Fruit fly (Drosophila melanogaster): ENCODE measurements around the gene Inx2.

The Inx2 gene

dm6 chrX:6982054-6982453 lies 16.4 kb upstream of the Inx2 start (continued):
- no peak for TF ChIP-seq p53 (GFP tag; optimal IDR thresholded peaks at IDR 0.05)
- 0 out of 2 replicates have a peak, but pooled peaks have one; percentile 16 for TF ChIP-seq ranshi (GFP tag; IDR thresholded peaks at IDR 0.05)
- peak; percentile 41 for TF ChIP-seq lab (GFP tag; optimal IDR thresholded peaks at IDR 0.05)
- peak; percentile 62; the same call in 1 of the 2 replicates for TF ChIP-seq CG17328 (GFP tag; IDR thresholded peaks at IDR 0.05)
- no peak for TF ChIP-seq BtbVII (GFP tag; optimal IDR thresholded peaks at IDR 0.05)
- TF ChIP-seq dmrt11E (tag; optimal IDR thresholded peaks at IDR 0.05): peak; percentile 66
- peak; percentile 42; the same call in 1 of the 3 replicates for TF ChIP-seq CG11695 (GFP tag; IDR thresholded peaks at IDR 0.05)
- no peak for TF ChIP-seq rib (GFP tag; IDR thresholded peaks at IDR 0.05)
- TF ChIP-seq jing (GFP tag; optimal IDR thresholded peaks at IDR 0.05): peak; percentile 3
- TF ChIP-seq CG17912 (GFP tag; optimal IDR thresholded peaks at IDR 0.05): no peak
- peak; percentile 25 for TF ChIP-seq zen (tag; optimal IDR thresholded peaks at IDR 0.05)
- TF ChIP-seq hth (optimal IDR thresholded peaks at IDR 0.05): no peak
- TF ChIP-seq Hsf (GFP tag; optimal IDR thresholded peaks at IDR 0.05): peak; percentile 42
- TF ChIP-seq NK7.1 (GFP tag; optimal IDR thresholded peaks at IDR 0.05): peak; percentile 28
- no peak for TF ChIP-seq maf-S (GFP tag; optimal IDR thresholded peaks at IDR 0.05)
- TF ChIP-seq Trl (optimal IDR thresholded peaks at IDR 0.05): peak in 1 of 2 experiments; percentile 55
- no peak for TF ChIP-seq Trl (GFP tag; optimal IDR thresholded peaks at IDR 0.05)
- TF ChIP-seq CG10147 (GFP tag; optimal IDR thresholded peaks at IDR 0.05): peak; percentile 5
- peak; percentile 2 for TF ChIP-seq CG4707 (GFP tag; optimal IDR thresholded peaks at IDR 0.05)
- no peak for TF ChIP-seq bcd (GFP tag; optimal IDR thresholded peaks at IDR 0.05)
- TF ChIP-seq CG3847 (GFP tag; IDR thresholded peaks at IDR 0.05): no peak
- peak; percentile 0 for TF ChIP-seq Sry-β (GFP tag; optimal IDR thresholded peaks at IDR 0.05)
- TF ChIP-seq Bteb2 (GFP tag; optimal IDR thresholded peaks at IDR 0.05): no peak
- peak; percentile 25 for TF ChIP-seq CG9727 (GFP tag; optimal IDR thresholded peaks at IDR 0.05)
- peak; percentile 19 for TF ChIP-seq CG13424 (tag; optimal IDR thresholded peaks at IDR 0.05)
- TF ChIP-seq mam (GFP tag; optimal IDR thresholded peaks at IDR 0.05): no peak
- peak; percentile 34; the same call in 1 of the 2 replicates for TF ChIP-seq vvl (GFP tag; IDR thresholded peaks at IDR 0.05)
- peak; percentile 5 for TF ChIP-seq CG7556 (GFP tag; optimal IDR thresholded peaks at IDR 0.05)
- TF ChIP-seq nmo (GFP tag; optimal IDR thresholded peaks at IDR 0.05): peak; percentile 39
- TF ChIP-seq gsb-n (tag; optimal IDR thresholded peaks at IDR 0.05): peak; percentile 30

DNA sequence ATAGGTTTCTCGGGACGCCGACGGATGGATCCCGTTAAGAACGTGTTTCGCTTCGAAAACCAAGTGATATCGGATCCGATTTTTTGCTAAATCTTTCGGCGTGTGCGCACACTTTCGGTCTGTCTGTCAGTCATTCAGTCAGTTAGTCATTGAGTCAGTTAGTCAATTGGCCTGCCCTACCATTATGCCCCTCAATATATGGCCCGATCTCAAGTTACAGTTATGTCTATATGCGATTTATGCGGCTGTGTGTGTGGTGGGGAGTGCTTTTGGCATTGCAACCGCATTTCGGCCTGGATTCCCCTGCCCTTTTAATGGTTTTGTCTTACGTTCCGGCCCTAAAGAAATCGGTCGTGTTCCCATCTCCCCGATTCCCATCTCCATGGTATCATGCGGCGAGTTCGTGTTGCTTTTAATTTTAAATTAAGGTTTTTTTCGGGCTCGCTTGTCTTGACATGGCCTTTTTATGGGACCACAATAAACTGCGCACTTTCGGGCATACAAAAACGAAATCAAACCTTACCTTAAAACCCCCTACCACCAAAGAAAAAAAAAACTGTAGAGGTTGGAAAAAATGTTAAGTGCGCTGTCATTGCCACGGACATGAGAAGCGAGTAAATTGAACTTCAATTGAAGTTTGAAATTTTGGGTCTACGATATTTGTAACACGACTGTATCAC lies 15.6 kb upstream of the Inx2 start:
- TF ChIP-seq Asciz (GFP tag; optimal IDR thresholded peaks at IDR 0.05): no peak
- TF ChIP-seq grau (tag; optimal IDR thresholded peaks at IDR 0.05): no peak
- TF ChIP-seq CG17612 (GFP tag; IDR thresholded peaks at IDR 0.05): no peak
- no peak for TF ChIP-seq MESR4 (GFP tag; optimal IDR thresholded peaks at IDR 0.05)
- no peak for TF ChIP-seq CG10274 (GFP tag; optimal IDR thresholded peaks at IDR 0.05)
- TF ChIP-seq sr (GFP tag; IDR thresholded peaks at IDR 0.05): no peak
- peak; percentile 82 for TF ChIP-seq CG7987 (GFP tag; optimal IDR thresholded peaks at IDR 0.05)
- no peak for TF ChIP-seq Chrac-16 (GFP tag; optimal IDR thresholded peaks at IDR 0.05)
- TF ChIP-seq CG15696 (tag; optimal IDR thresholded peaks at IDR 0.05): no peak
- peak; percentile 20 for TF ChIP-seq grn (GFP tag; optimal IDR thresholded peaks at IDR 0.05)
- peak; percentile 87 for TF ChIP-seq CG8281 (tag; optimal IDR thresholded peaks at IDR 0.05)
- no peak for TF ChIP-seq da (GFP tag; optimal IDR thresholded peaks at IDR 0.05)
- no peak for TF ChIP-seq jing (GFP tag; optimal IDR thresholded peaks at IDR 0.05)
- TF ChIP-seq Atf6 (GFP tag; IDR thresholded peaks at IDR 0.05): no peak
- no peak for TF ChIP-seq CG12071 (GFP tag; optimal IDR thresholded peaks at IDR 0.05)
- TF ChIP-seq pita (GFP tag; optimal IDR thresholded peaks at IDR 0.05): no peak
- TF ChIP-seq sqz (GFP tag; optimal IDR thresholded peaks at IDR 0.05): peak; percentile 76
- no peak for TF ChIP-seq lmd (GFP tag; IDR thresholded peaks at IDR 0.05)
- no peak for TF ChIP-seq pum (GFP tag; optimal IDR thresholded peaks at IDR 0.05)
- TF ChIP-seq Blimp-1 (GFP tag; optimal IDR thresholded peaks at IDR 0.05): no peak
- TF ChIP-seq sc (optimal IDR thresholded peaks at IDR 0.05): no peak
- TF ChIP-seq sc (GFP tag; optimal IDR thresholded peaks at IDR 0.05): no peak
- no peak for TF ChIP-seq kni (GFP tag; optimal IDR thresholded peaks at IDR 0.05)
